Worm (Caenorhabditis elegans): ENCODE measurements around the gene tdo-2.

DNA sequence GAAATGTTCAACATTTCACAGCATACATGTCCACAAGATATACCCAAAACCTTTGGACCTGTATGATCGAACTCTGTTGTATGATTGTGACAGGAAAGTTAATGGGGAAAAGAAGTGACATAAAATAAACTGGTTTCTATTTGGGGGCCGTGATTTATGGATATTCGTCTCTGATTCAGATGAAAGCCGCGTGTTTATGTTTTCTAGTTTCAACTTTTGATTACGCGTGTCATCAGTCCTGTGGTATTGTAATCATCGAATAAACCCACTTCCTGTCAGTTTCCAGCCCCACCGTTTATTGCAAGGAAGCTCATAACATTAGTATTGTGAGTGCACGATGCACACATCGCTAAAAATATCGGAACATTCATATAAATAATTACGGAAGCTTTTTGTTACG lies 2.5 kb upstream of the tdo-2 start:
- peak in 1 of 2 experiments; percentile 52 for TF ChIP-seq mdl-1 (tag; optimal IDR thresholded peaks at IDR 0.05)
- peak; percentile 34 for TF ChIP-seq tbx-2 (tag; optimal IDR thresholded peaks at IDR 0.05)
- TF ChIP-seq unc-62 (GFP tag; optimal IDR thresholded peaks at IDR 0.05): no peak
- no peak for TF ChIP-seq lin-15B (tag; optimal IDR thresholded peaks at IDR 0.05)
- TF ChIP-seq vab-15 (tag; optimal IDR thresholded peaks at IDR 0.05): no peak
- TF ChIP-seq fkh-4 (tag; optimal IDR thresholded peaks at IDR 0.05; ENCODE audit: borderline replicate concordance): no peak
- no peak for TF ChIP-seq fkh-10 (GFP tag; optimal IDR thresholded peaks at IDR 0.05)
- TF ChIP-seq nhr-76 (tag; optimal IDR thresholded peaks at IDR 0.05): no peak
- TF ChIP-seq nhr-12 (tag; optimal IDR thresholded peaks at IDR 0.05): no peak
- TF ChIP-seq mep-1 (tag; optimal IDR thresholded peaks at IDR 0.05): no peak
- TF ChIP-seq efl-1 (optimal IDR thresholded peaks at IDR 0.05): no peak
- peak in 1 of 2 experiments; percentile 91 for TF ChIP-seq efl-1 (GFP tag; optimal IDR thresholded peaks at IDR 0.05 in 1 of 2)
- no peak for TF ChIP-seq ztf-11 (tag; optimal IDR thresholded peaks at IDR 0.05)
- no peak for TF ChIP-seq nhr-11 (tag; optimal IDR thresholded peaks at IDR 0.05)

All from whole organism, L1 larva.